Worm (Caenorhabditis elegans) whole organism, L4 larva: ENCODE data around the gene fbxb-78.
"Not testable (repeated sequence)": the region's sequence is repeated elsewhere in the genome, so short reads cannot be mapped to it uniquely, and the experiment has no call there.

Source experiments
- ceh-28 ChIP-seq: fragments of 150-350 bp; optimal IDR thresholded peaks from 2 replicates; lab custom pipeline; 2014; ENCODE audit warnings: missing biosample characterization, missing genetic modification reagents, missing genetic modification characterization
- ceh-44 ChIP-seq: fragments of 200-800 bp; sonication (Bioruptor generic); IDR thresholded peaks from 2 replicates; pipeline ENCODE4 v1.3.6; 2022; ENCODE audit warnings: missing genetic modification reagents, missing genetic modification characterization, missing compliant biosample characterization
- ceh-82 ChIP-seq: sonication (generic microtip); optimal IDR thresholded peaks from 2 replicates; lab custom pipeline; 2017; ENCODE audit warnings: missing biosample characterization, missing genetic modification characterization
- daf-12 ChIP-seq: fragments of 150-350 bp; optimal IDR thresholded peaks from 2 replicates; lab custom pipeline; 2014; ENCODE audit warnings: missing biosample characterization, missing genetic modification reagents, missing genetic modification characterization
- fos-1 ChIP-seq: fragments of 150-350 bp; optimal IDR thresholded peaks from 2 replicates; lab custom pipeline; 2014; ENCODE audit warnings: missing biosample characterization, missing genetic modification characterization
- lin-29 ChIP-seq: fragments of 200-800 bp; sonication (Bioruptor generic); IDR thresholded peaks from 2 replicates; pipeline ENCODE4 v1.3.6; 2022; ENCODE audit warnings: missing genetic modification reagents, missing genetic modification characterization, missing compliant biosample characterization
- pha-4 ChIP-seq, 2 experiments: fragments of 150-350 bp in 1 of 2; fragments of 200-800 bp in 1 of 2; sonication (Bioruptor generic) in 1 of 2; IDR thresholded peaks in 1 of 2; optimal IDR thresholded peaks in 1 of 2; 2 replicates each; pipeline versions ENCODE4 v1.3.6 to Lab custom; 2014 to 2022; ENCODE audit warnings: missing genetic modification characterization in 2 of 2, missing genetic modification reagents in 2 of 2, missing biosample characterization in 1 of 2, missing compliant biosample characterization in 1 of 2

DNA sequence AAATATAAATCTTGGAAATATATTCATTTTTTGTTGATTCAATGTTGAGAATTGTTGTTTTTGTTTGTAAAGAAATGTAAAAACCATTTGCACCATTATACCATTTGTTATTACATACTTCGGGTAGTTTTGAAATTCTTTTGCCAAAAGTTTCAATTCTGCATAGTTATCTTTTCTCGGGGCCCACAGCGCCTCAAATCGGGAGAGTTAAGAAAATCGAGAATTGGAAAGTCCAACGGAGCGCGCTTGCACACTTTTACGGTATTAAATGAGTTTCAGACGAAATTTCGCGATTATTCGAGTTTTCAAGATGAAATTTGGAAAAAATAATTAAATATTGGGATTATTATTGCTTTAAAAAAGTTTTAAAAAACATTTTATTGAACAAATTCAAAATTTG, 16.1 kb upstream of the fbxb-78 start:
- not testable (repeated sequence) for TF ChIP-seq ceh-82 (tag; lab: Kevin White, UChicago); ceh-44 (GFP tag; lab: Robert Waterston, UW); ceh-28 (tag; lab: Kevin White, UChicago); pha-4 (GFP tag; IDR thresholded peaks at IDR 0.05; lab: Robert Waterston, UW); pha-4 (tag; optimal IDR thresholded peaks at IDR 0.05; lab: Kevin White, UChicago); daf-12; lin-29 (GFP tag; lab: Robert Waterston, UW); fos-1
